Worm (Caenorhabditis elegans) whole organism, midembryonic: Measurements from ENCODE around the gene ttr-31.

ENCODE experiments used
- T22C8.4 ChIP-seq: fragments of 200-800 bp; sonication (Bioruptor generic); IDR thresholded peaks from 2 replicates; pipeline ENCODE4 v1.3.6; 2022; ENCODE audit warnings: missing genetic modification characterization, missing compliant biosample characterization
- cog-1 ChIP-seq: sonication (generic microtip); optimal IDR thresholded peaks from 2 replicates; lab custom pipeline; 2016; ENCODE audit warnings: missing genetic modification characterization, missing compliant biosample characterization
- flt-1 ChIP-seq: fragments of 200-800 bp; sonication (Bioruptor generic); IDR thresholded peaks from 2 replicates; pipeline ENCODE4 v1.3.6; 2022; ENCODE audit warnings: missing genetic modification characterization, missing compliant biosample characterization
- klf-2 ChIP-seq: fragments of 200-800 bp; sonication (Bioruptor generic); conservative IDR thresholded peaks from 2 replicates; pipeline ENCODE4 v1.3.6; 2022; ENCODE audit warnings: missing genetic modification reagents, missing genetic modification characterization, missing compliant biosample characterization
- med-1 ChIP-seq: sonication (generic microtip); optimal IDR thresholded peaks from 2 replicates; lab custom pipeline; 2017; ENCODE audit warnings: missing genetic modification characterization, mild to moderate bottlenecking, missing compliant biosample characterization, antibody characterized with exemption, missing genetic modification reagents; ENCODE audit not compliant: insufficient read depth
- ref-1 ChIP-seq: fragments of 200-800 bp; sonication (Bioruptor generic); conservative IDR thresholded peaks from 2 replicates; pipeline ENCODE4 v1.3.6; 2022; ENCODE audit warnings: missing genetic modification reagents, missing genetic modification characterization, missing compliant biosample characterization
- tab-1 ChIP-seq: fragments of 200-800 bp; sonication (Bioruptor generic); IDR thresholded peaks from 2 replicates; pipeline ENCODE4 v1.3.6; 2022; ENCODE audit warnings: missing genetic modification characterization, missing compliant biosample characterization
- ztf-23 ChIP-seq: fragments of 200-800 bp; sonication (Bioruptor generic); IDR thresholded peaks from 2 replicates; pipeline ENCODE4 v1.3.6; 2022; ENCODE audit warnings: missing genetic modification reagents, missing genetic modification characterization, missing compliant biosample characterization
- ztf-29 ChIP-seq: fragments of 200-800 bp; sonication (Bioruptor generic); IDR thresholded peaks from 2 replicates; pipeline ENCODE4 v1.3.6; 2022; ENCODE audit warnings: missing genetic modification reagents, missing genetic modification characterization, missing compliant biosample characterization

Gene ttr-31

DNA sequence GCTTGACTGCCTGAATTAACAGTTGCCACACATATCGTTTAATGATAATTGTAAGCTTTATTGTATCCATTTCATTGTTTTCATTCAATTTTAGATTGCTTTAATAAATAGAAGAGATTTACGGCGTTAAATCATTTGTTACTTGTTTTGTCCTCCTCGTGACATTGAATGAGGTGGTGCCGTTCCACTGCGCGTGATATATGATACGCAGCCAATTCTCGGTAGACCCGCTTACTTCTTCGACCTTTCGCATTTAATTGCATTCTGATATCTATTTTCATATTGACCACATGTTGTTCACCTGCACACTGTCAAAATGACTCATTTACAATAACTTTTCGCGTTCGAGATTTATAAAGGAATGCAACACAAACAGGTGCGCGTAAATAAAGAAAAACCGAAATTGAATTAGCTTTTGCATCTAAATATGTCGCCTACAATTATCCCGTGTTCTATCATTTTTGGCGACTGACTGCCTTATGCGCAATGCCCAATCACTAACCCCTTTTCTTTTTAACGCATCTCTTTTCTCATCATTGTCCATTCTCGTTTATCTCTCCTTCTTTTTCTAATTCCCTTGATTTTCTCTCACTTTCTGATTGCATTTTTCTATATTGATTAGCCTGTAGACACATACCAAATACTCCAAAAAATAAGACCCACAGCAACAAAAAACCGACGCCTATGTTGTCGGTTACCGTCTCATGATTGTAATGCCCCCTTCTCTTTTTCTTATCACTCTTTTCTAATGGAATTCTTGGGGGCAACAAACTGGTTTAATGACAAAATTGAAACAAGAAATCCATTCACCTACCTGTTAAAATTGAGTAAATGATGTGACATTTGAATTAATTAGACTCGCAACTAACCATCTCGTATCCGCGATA is 5.8 kb upstream of the ttr-31 start:
- no peak for TF ChIP-seq T22C8.4 (GFP tag; lab: Robert Waterston, UW)
- no peak for TF ChIP-seq klf-2
- no peak for TF ChIP-seq ztf-23
- no peak for TF ChIP-seq flt-1 (GFP tag; lab: Robert Waterston, UW)
- no peak for TF ChIP-seq cog-1
- no peak for TF ChIP-seq med-1 (GFP tag; lab: Kevin White, UChicago)
- TF ChIP-seq ref-1 (GFP tag; lab: Robert Waterston, UW): no peak
- TF ChIP-seq tab-1 (GFP tag; lab: Robert Waterston, UW): no peak
- no peak for TF ChIP-seq ztf-29 (GFP tag; lab: Robert Waterston, UW)

DNA sequence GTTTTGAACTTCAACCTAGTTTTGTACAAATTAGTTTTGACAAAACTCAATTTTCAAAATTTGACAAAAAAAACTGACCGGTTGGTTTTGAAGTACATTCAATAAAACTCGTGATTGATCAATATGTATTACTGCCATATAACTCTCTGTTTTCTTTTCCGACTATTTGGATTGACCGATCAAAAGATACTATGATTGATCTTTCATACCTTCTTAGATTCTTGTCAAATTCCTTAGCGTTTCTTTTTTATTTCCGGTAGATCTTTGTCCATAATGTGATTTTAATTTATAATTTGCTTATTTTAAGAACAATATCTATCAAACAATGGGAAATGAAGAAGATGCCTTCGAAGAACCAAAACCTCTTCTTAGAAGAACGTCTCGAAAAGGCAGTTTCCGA is 3.5 kb upstream of the ttr-31 start, which contains the start of gene F58A3.3:
F58A3.3 (plus strand) TSS at position 301 of the 400 bp plus-strand sequence.
- TF ChIP-seq ztf-23: no peak

DNA sequence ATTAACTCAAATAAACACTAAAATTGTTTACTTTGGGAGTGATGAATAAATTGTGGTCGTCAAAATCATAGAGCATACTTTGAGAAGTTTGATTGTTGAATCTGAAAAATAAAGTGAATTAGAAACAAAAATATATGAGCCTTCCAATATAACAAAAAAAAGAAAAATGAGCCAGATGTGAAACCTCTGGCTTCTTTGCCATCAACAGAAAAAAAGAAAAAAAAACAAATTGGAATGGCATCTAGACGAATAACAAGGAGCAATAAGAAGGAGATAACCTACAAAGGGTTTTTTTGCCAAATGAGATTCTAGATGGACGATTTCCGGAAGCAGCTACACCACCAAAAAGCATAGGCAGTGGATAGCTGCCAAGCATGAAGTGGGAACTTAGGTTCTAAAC is 1.7 kb upstream of the ttr-31 start, which contains the start of gene F58A3.4:
F58A3.4 (minus strand) TSS at position 101 of the 400 bp plus-strand sequence.
- TF ChIP-seq ref-1 (GFP tag; lab: Robert Waterston, UW) (no peak), ztf-29 (GFP tag; lab: Robert Waterston, UW) (no peak), klf-2 (no peak), cog-1 (no peak), tab-1 (GFP tag; lab: Robert Waterston, UW) (no peak), flt-1 (GFP tag; lab: Robert Waterston, UW) (no peak), med-1 (GFP tag; lab: Kevin White, UChicago) (no peak), ztf-23 (no peak), T22C8.4 (GFP tag; lab: Robert Waterston, UW) (no peak)

ce11 chrX:11008052-11008451 is 802 bp downstream of the ttr-31 start, which contains the start of gene del-5:
Gene del-5, minus strand, starts transcription at chrX:11008181.
- no peak for TF ChIP-seq tab-1 (GFP tag; lab: Robert Waterston, UW)
- no peak for TF ChIP-seq med-1 (GFP tag; lab: Kevin White, UChicago)
- no peak for TF ChIP-seq ztf-29 (GFP tag; lab: Robert Waterston, UW)
- TF ChIP-seq T22C8.4 (GFP tag; lab: Robert Waterston, UW): no peak
- TF ChIP-seq klf-2: no peak
- TF ChIP-seq ref-1 (GFP tag; lab: Robert Waterston, UW): no peak
- TF ChIP-seq ztf-23: no peak
- no peak for TF ChIP-seq flt-1 (GFP tag; lab: Robert Waterston, UW)
- TF ChIP-seq cog-1: no peak

ce11 chrX:11007393-11007792 is 1.5 kb downstream of the ttr-31 start:
- TF ChIP-seq ztf-23 (no peak), ztf-29 (GFP tag; lab: Robert Waterston, UW) (no peak), tab-1 (GFP tag; lab: Robert Waterston, UW) (no peak), flt-1 (GFP tag; lab: Robert Waterston, UW) (no peak), ref-1 (GFP tag; lab: Robert Waterston, UW) (no peak), T22C8.4 (GFP tag; lab: Robert Waterston, UW) (no peak), cog-1 (no peak), klf-2 (no peak), med-1 (GFP tag; lab: Kevin White, UChicago) (no peak)

DNA sequence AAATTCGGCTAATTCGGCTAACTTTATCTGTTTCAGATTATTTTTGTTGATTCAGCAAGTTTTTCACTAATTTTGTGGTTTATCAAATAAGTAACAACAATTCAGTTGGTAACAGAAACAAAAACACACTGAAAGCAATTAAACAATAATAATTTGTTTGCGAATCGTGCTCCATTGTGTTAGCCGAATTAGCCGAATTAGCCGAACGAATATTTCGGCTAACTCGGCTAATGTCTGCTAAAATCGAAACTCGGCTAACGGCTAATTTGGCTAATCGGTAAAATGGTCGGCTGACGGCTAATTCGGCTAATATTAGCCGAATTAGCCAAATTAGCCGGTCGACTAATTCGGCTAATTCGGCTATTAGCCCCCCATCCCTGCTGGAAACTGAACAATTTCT is 5.2 kb downstream of the ttr-31 start:
- TF ChIP-seq ztf-29 (GFP tag; lab: Robert Waterston, UW): no peak

- TF ChIP-seq klf-2: no peak
- no peak for TF ChIP-seq flt-1 (GFP tag; lab: Robert Waterston, UW)
- no peak for TF ChIP-seq T22C8.4 (GFP tag; lab: Robert Waterston, UW)
- TF ChIP-seq ref-1 (GFP tag; lab: Robert Waterston, UW): no peak
- TF ChIP-seq ztf-23: no peak
- no peak for TF ChIP-seq cog-1
- no peak for TF ChIP-seq tab-1 (GFP tag; lab: Robert Waterston, UW)
- TF ChIP-seq med-1 (GFP tag; lab: Kevin White, UChicago): no peak
- TF ChIP-seq ztf-29 (GFP tag; lab: Robert Waterston, UW): no peak
These were observed 7.1 kb downstream of the ttr-31 start, which contains the start of gene col-177 for ce11 chrX:11001750-11002149. Gene col-177, minus strand, starts transcription at chrX:11001850.

- TF ChIP-seq med-1 (GFP tag; lab: Kevin White, UChicago) (no peak), cog-1 (no peak), klf-2 (no peak), tab-1 (GFP tag; lab: Robert Waterston, UW) (no peak), ref-1 (GFP tag; lab: Robert Waterston, UW) (no peak), ztf-23 (no peak), ztf-29 (GFP tag; lab: Robert Waterston, UW) (no peak), flt-1 (GFP tag; lab: Robert Waterston, UW) (no peak), T22C8.4 (GFP tag; lab: Robert Waterston, UW) (no peak)
These were observed 9.7 kb downstream of the ttr-31 start, which contains the start of gene F59F3.6 for ce11 chrX:10999176-10999575. Gene F59F3.6, minus strand, starts transcription at chrX:10999276.

- TF ChIP-seq flt-1 (GFP tag; lab: Robert Waterston, UW) (no peak), T22C8.4 (GFP tag; lab: Robert Waterston, UW) (no peak), tab-1 (GFP tag; lab: Robert Waterston, UW) (no peak), klf-2 (no peak)
These were observed 16.7 kb downstream of the ttr-31 start, which contains the start of gene ver-3 for ce11 chrX:10992177-10992576. Gene ver-3, plus strand, starts transcription at chrX:10992477.
